Worm (Caenorhabditis elegans) whole organism, early embryonic: ENCODE results near the gene nbs-1.

Experiments used
- ama-1 ChIP-seq: fragments of 150-350 bp; optimal IDR thresholded peaks from 2 replicates; lab custom pipeline; 2014
- ets-7 ChIP-seq: sonication (generic microtip); optimal IDR thresholded peaks from 2 replicates; lab custom pipeline; 2016; ENCODE audit warnings: missing genotype, missing genetic modification characterization, missing compliant biosample characterization
- flt-1 ChIP-seq: fragments of 200-800 bp; sonication (Bioruptor generic); IDR thresholded peaks from 2 replicates; pipeline ENCODE4 v1.3.6; 2022; ENCODE audit warnings: missing genetic modification characterization, missing compliant biosample characterization

DNA sequence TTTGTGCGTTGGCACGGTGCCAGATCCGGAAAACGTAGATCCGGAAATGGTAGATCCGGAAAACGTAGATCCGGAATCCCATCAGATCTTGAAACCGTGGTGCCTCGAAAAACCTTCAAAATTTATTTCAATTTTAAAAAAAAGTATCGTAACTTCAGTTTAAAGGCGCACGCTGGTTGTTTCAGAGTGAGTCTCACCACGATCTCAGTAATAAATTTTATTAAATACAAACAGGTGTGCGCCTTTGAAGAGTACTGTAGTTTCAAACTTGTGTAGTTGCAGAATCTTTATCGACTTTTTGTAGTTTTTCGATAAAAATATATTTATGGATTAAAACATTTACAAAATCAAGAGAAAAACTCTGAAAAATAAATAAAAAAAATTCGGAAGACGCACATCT, 45.6 kb downstream of the nbs-1 start:
- TF ChIP-seq flt-1 (GFP tag; lab: Robert Waterston, UW) (no peak), ets-7 (no peak), ama-1 (lab: Kevin White, UChicago) (no peak)
